Fruit fly (Drosophila melanogaster) whole organism, embryonic: ENCODE results near the gene Fur2.

ENCODE experiments used
- CG10366 ChIP-seq: fragments of 200-800 bp; sonication (Bioruptor generic); IDR thresholded peaks from 2 replicates; pipeline ENCODE4 v1.3.6; 2022; ENCODE audit warnings: missing biosample characterization, missing genetic modification characterization
- CG2120 ChIP-seq: fragments of 200-800 bp; sonication (Bioruptor generic); optimal IDR thresholded peaks from 3 replicates; lab custom pipeline; 2016; ENCODE audit warnings: missing biosample characterization, missing genetic modification characterization
- CG8290 ChIP-seq, 3 experiments: fragments of 200-800 bp; sonication (Bioruptor generic); optimal IDR thresholded peaks; 2 replicates each; lab custom pipeline; 2016 to 2019; ENCODE audit warnings: missing biosample characterization in 3 of 3, missing genetic modification characterization in 3 of 3, mild to moderate bottlenecking in 2 of 3, moderate library complexity in 1 of 3
- Optix ChIP-seq: fragments of 200-800 bp; sonication (Bioruptor generic); IDR thresholded peaks from 3 replicates; pipeline ENCODE4 v1.3.6; 2022; ENCODE audit warnings: missing biosample characterization, missing genetic modification characterization
- Sox102F ChIP-seq: fragments of 200-800 bp; sonication (Bioruptor generic); optimal IDR thresholded peaks from 2 replicates; lab custom pipeline; 2018; ENCODE audit warnings: missing biosample characterization, mild to moderate bottlenecking, missing genetic modification characterization, moderate library complexity
- bcd ChIP-seq: fragments of 200-800 bp; sonication (Bioruptor generic); optimal IDR thresholded peaks from 2 replicates; lab custom pipeline; 2017; ENCODE audit warnings: missing biosample characterization, mild to moderate bottlenecking, missing genetic modification characterization

dm6 chrX:16420878-16421277 lies 48.0 kb downstream of the Fur2 start:
- TF ChIP-seq CG10366 (GFP tag; lab: Robert Waterston, UW) (no peak), Sox102F (GFP tag; lab: Kevin White, UChicago) (no peak), bcd (GFP tag; lab: Kevin White, UChicago) (no peak), CG8290 (GFP tag; optimal IDR thresholded peaks at IDR 0.05; lab: Kevin White, UChicago) (no peak), CG8290 (tag; optimal IDR thresholded peaks at IDR 0.05; lab: Kevin White, UChicago) (no peak), Optix (GFP tag; lab: Robert Waterston, UW) (no peak), CG2120 (no peak)
